Worm (Caenorhabditis elegans): ENCODE data around the gene C15H7.3.

C15H7.3 gene

DNA sequence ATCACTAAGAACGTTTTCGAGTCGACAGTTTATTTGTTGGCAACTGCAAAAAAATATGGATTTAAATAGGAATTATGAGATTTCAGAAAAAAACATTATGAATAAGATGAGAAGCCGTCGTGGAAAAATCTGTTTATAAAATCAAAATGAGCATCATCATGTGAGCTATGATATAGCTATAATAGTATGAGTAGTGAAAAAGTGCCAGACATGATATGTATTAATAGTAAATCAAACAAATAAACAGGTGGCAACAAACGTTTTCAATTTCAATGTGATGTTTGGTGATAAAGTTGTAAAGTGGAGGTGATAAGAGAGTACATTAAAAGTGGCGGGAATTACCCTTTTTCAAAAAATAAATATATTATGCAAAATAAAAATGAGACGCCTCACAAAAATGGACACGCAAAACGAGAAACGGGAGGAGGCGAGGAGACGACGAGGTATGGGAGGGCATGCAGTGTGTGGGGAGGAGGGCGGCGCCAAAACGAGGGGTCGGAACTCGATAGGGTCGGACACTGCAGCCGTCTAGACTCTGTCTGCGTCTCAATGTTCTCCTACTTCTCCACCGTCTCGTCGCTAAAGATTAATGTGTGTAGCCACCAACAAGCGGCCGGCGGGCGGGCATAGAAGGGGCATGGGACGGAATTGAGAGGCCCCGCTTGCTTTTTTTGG is 16.0 kb upstream of the C15H7.3 start, which contains the start of gene C07A9.9 (continued):
- TF ChIP-seq ceh-82 (tag; optimal IDR thresholded peaks at IDR 0.05) (no peak), Y55F3AM.14 (GFP tag; optimal IDR thresholded peaks at IDR 0.05) (peak; percentile 41), lin-11 (tag; optimal IDR thresholded peaks at IDR 0.05) (peak; percentile 43), skn-1 (tag; optimal IDR thresholded peaks at IDR 0.05) (peak; percentile 18), mbf-1 (tag; optimal IDR thresholded peaks at IDR 0.05) (no peak), lin-13 (GFP tag; optimal IDR thresholded peaks at IDR 0.05) (peak; percentile 29), ceh-16 (tag; optimal IDR thresholded peaks at IDR 0.05) (peak; percentile 54), F13H6.1 (tag; optimal IDR thresholded peaks at IDR 0.05) (peak; percentile 84), snpc-4 (tag; optimal IDR thresholded peaks at IDR 0.05) (peak; percentile 52), nhr-77 (tag; optimal IDR thresholded peaks at IDR 0.05) (no peak)

DNA sequence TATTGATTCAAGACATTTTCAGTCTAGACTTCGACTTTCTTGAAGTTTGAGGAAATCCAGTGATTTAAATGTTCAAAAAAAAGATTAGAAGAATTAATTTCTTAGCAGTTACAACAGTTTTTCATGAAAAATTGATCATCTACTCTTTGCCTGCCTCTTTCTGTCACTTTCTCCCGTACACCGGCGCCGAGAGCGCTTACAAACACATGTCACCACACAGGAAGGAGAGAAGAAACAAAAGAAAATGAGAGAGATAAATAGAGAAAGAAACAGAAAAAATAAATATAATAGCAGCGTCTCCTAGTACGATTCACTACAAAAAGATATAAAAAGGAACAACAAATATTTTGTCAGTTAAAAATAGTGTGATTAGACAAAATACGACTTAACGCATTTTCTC is 14.9 kb upstream of the C15H7.3 start:
- no peak for TF ChIP-seq zag-1 (tag; optimal IDR thresholded peaks at IDR 0.05)
- TF ChIP-seq elt-1 (tag; optimal IDR thresholded peaks at IDR 0.05): no peak
- TF ChIP-seq blmp-1 (tag; optimal IDR thresholded peaks at IDR 0.05; ENCODE audit: insufficient read depth): peak; percentile 88
- no peak for TF ChIP-seq crh-2 (tag; optimal IDR thresholded peaks at IDR 0.05)
- TF ChIP-seq sma-9 (GFP tag; optimal IDR thresholded peaks at IDR 0.05): peak; percentile 64
- TF ChIP-seq sma-9 (tag; optimal IDR thresholded peaks at IDR 0.05): no peak
- TF ChIP-seq fos-1 (tag; optimal IDR thresholded peaks at IDR 0.05): peak; percentile 67
- no peak for TF ChIP-seq nhr-23 (tag; optimal IDR thresholded peaks at IDR 0.05)
- TF ChIP-seq nhr-77 (tag; optimal IDR thresholded peaks at IDR 0.05): no peak
- peak; percentile 45 for TF ChIP-seq nhr-25 (tag; optimal IDR thresholded peaks at IDR 0.05)
- no peak for TF ChIP-seq nhr-6 (tag; optimal IDR thresholded peaks at IDR 0.05)
- TF ChIP-seq unc-55 (GFP tag; optimal IDR thresholded peaks at IDR 0.05): no peak

DNA sequence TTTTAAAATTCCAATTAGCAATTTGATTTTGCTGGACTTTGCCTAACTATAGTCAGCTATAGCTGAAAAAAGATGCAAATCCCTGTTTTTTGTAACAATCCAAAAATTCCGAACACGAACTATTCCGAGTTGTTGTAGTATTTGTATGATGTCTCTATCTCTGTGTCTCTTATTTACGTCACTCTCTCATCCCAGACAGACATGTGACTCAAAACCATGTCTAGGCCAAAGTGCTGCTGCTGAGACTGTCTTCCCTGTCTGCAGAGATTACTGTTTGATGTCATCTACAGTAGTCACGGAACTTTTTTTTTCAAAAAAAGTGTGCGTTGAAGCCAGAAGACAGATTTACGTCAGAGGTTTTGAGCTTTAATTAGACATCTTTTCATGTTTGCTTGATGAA is 14.5 kb upstream of the C15H7.3 start:
- TF ChIP-seq R02D3.7 (tag; optimal IDR thresholded peaks at IDR 0.05) (no peak), nhr-237 (tag; optimal IDR thresholded peaks at IDR 0.05) (no peak), sma-9 (GFP tag; optimal IDR thresholded peaks at IDR 0.05) (peak; percentile 94), sma-9 (tag; optimal IDR thresholded peaks at IDR 0.05) (no peak), mbf-1 (tag; optimal IDR thresholded peaks at IDR 0.05) (no peak), ztf-11 (tag; optimal IDR thresholded peaks at IDR 0.05) (no peak), sma-3 (GFP tag; optimal IDR thresholded peaks at IDR 0.05) (peak; percentile 55), nhr-25 (tag; optimal IDR thresholded peaks at IDR 0.05) (peak; percentile 14), lin-11 (tag; optimal IDR thresholded peaks at IDR 0.05) (no peak), mab-5 (tag; optimal IDR thresholded peaks at IDR 0.05) (no peak), lsy-2 (tag; optimal IDR thresholded peaks at IDR 0.05) (peak in 1 of 2 experiments; percentile 4), gmeb-1 (tag; optimal IDR thresholded peaks at IDR 0.05) (peak; percentile 18), egl-27 (tag; optimal IDR thresholded peaks at IDR 0.05) (peak; percentile 18), unc-55 (GFP tag; optimal IDR thresholded peaks at IDR 0.05) (peak; percentile 7), Y55F3AM.14 (GFP tag; optimal IDR thresholded peaks at IDR 0.05) (no peak), sem-4 (tag; optimal IDR thresholded peaks at IDR 0.05) (peak; percentile 15), nhr-129 (tag; optimal IDR thresholded peaks at IDR 0.05) (peak; percentile 59), nhr-6 (tag; optimal IDR thresholded peaks at IDR 0.05) (peak; percentile 20)

DNA sequence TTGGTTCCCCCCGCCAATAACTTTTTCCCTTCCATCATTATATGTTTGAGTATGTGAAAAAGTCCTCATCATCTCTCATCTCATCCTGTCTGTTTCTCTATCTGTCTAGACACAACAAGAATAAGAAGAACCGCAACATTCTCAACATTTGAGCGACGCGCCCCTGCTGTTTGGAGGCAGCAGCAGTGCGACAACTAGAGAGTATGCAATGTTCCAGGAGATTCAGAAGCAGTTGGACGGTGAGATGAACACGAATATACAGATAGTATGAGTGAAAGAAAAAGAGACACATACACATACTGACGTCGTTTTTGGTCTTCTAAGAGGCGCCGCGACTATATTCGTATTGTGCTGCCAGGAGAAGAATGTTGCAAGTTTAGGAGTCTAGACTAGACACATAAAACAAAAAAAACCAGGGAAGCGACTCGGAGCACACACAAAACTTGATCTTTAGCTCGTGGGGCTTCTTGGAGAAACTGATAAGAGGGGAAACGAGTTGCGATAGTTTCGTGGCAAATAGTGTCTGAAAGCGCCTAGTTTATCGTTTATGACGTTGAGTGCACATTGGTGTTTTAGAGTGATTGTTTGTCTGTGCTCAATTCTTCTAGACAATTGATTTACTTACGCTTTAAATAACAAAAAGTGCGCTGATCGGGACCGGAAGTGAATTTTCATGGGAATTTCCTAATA is 13.9 kb upstream of the C15H7.3 start:
- TF ChIP-seq unc-55 (GFP tag; optimal IDR thresholded peaks at IDR 0.05): peak; percentile 73
- peak; percentile 45 for TF ChIP-seq fos-1 (tag; optimal IDR thresholded peaks at IDR 0.05)
- no peak for TF ChIP-seq peb-1 (tag; optimal IDR thresholded peaks at IDR 0.05)
- TF ChIP-seq F13H6.1 (tag; optimal IDR thresholded peaks at IDR 0.05): peak; percentile 21
- TF ChIP-seq sma-9 (GFP tag; optimal IDR thresholded peaks at IDR 0.05): peak; percentile 51
- no peak for TF ChIP-seq sma-9 (tag; optimal IDR thresholded peaks at IDR 0.05)
- peak; percentile 19 for TF ChIP-seq nhr-6 (tag; optimal IDR thresholded peaks at IDR 0.05)
- TF ChIP-seq ztf-4 (tag; optimal IDR thresholded peaks at IDR 0.05): peak; percentile 47
- peak; percentile 67 for TF ChIP-seq C34F6.9 (tag; optimal IDR thresholded peaks at IDR 0.05)
- TF ChIP-seq aly-2 (tag; optimal IDR thresholded peaks at IDR 0.05): no peak
- TF ChIP-seq ZK546.5 (tag; optimal IDR thresholded peaks at IDR 0.05): no peak
- TF ChIP-seq nhr-129 (tag; optimal IDR thresholded peaks at IDR 0.05): peak; percentile 74
- no peak for TF ChIP-seq nhr-11 (tag; optimal IDR thresholded peaks at IDR 0.05)
- peak; percentile 61 for TF ChIP-seq nhr-21 (tag; optimal IDR thresholded peaks at IDR 0.05)
- peak in 1 of 2 experiments; percentile 48 for TF ChIP-seq mdl-1 (tag; optimal IDR thresholded peaks at IDR 0.05)
- peak; percentile 13 for TF ChIP-seq sem-4 (tag; optimal IDR thresholded peaks at IDR 0.05)
- peak in 1 of 2 experiments; percentile 44 for TF ChIP-seq lsy-2 (tag; optimal IDR thresholded peaks at IDR 0.05)
- TF ChIP-seq nhr-25 (tag; optimal IDR thresholded peaks at IDR 0.05): peak; percentile 5
- TF ChIP-seq R02D3.7 (tag; optimal IDR thresholded peaks at IDR 0.05): no peak
- no peak for TF ChIP-seq dmd-4 (tag; optimal IDR thresholded peaks at IDR 0.05)
- no peak for TF ChIP-seq mbf-1 (tag; optimal IDR thresholded peaks at IDR 0.05)

Measured in whole organism, L2 larva.